Worm (Caenorhabditis elegans): ENCODE measurements around the gene D2023.3.

The D2023.3 gene

ce11 chrV:11782809-11783440, 28.9 kb downstream of the D2023.3 start, which contains the start of gene F55A11.11 (continued):
- TF ChIP-seq Y105C5A.15 (GFP tag; IDR thresholded peaks at IDR 0.05), result peak; percentile 95
- peak; percentile 92 for TF ChIP-seq snpc-1.2 (GFP tag; IDR thresholded peaks at IDR 0.05)
- peak; percentile 14 for TF ChIP-seq jun-1 (tag; optimal IDR thresholded peaks at IDR 0.05)
- peak; percentile 94 for TF ChIP-seq tra-1 (GFP tag; IDR thresholded peaks at IDR 0.05)
- peak; percentile 57 to 80 for TF ChIP-seq hif-1 (tag; optimal IDR thresholded peaks at IDR 0.05)

DNA sequence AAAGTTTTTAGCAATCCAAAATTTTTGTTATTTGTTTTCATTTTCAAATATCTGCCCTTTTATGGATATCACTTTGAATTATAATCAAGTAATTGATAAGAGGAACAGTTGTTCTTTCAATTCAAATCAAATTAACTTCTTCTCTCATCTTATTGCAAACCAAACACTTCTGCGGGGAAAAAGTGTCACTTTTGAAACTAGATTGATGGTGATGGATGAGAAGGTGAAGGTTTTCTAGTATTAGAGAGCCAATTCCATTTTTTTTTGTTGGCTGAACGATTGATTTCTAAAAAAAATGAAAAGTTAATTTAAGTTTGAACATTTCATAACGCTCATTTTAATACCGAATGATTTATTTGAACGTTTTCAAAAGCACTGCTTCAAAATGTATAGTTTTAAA, 32.0 kb downstream of the D2023.3 start:
- no peak for TF ChIP-seq hlh-11 (tag; optimal IDR thresholded peaks at IDR 0.05)
- no peak for TF ChIP-seq dmd-9 (GFP tag; IDR thresholded peaks at IDR 0.05)
- TF ChIP-seq unc-62 (GFP tag; optimal IDR thresholded peaks at IDR 0.05 in 1 of 2), result peak in 1 of 2 experiments; percentile 97
- TF ChIP-seq unc-62 (tag; optimal IDR thresholded peaks at IDR 0.05), result no peak
- TF ChIP-seq ceh-20 (GFP tag; IDR thresholded peaks at IDR 0.05), result 0 out of 2 replicates have a peak, but pooled peaks have one; percentile 57
- TF ChIP-seq lsy-2 (tag; optimal IDR thresholded peaks at IDR 0.05), result peak in 1 of 2 experiments; percentile 19
- peak; percentile 15 for TF ChIP-seq nhr-28 (tag; optimal IDR thresholded peaks at IDR 0.05)

ce11 chrV:11779310-11779709, 32.5 kb downstream of the D2023.3 start:
- TF ChIP-seq nhr-6 (tag; optimal IDR thresholded peaks at IDR 0.05) (no peak), ceh-28 (tag; optimal IDR thresholded peaks at IDR 0.05) (no peak), tra-1 (GFP tag; IDR thresholded peaks at IDR 0.05) (no peak), hlh-30 (tag; optimal IDR thresholded peaks at IDR 0.05; ENCODE audit: insufficient read depth) (peak; percentile 6)

ce11 chrV:11777846-11778245, 34.0 kb downstream of the D2023.3 start:
- TF ChIP-seq Y48G9A.11 (GFP tag; IDR thresholded peaks at IDR 0.05), result no peak
- TF ChIP-seq D1046.2 (GFP tag; IDR thresholded peaks at IDR 0.05), result no peak
- 0 out of 2 replicates have a peak, but pooled peaks have one; percentile 31 for TF ChIP-seq tra-1 (GFP tag; IDR thresholded peaks at IDR 0.05)
- TF ChIP-seq nhr-11 (tag; optimal IDR thresholded peaks at IDR 0.05), result peak; percentile 14
- TF ChIP-seq egl-27 (tag; optimal IDR thresholded peaks at IDR 0.05), result no peak
- TF ChIP-seq mdt-29 (GFP tag; IDR thresholded peaks at IDR 0.05), result no peak
- no peak for TF ChIP-seq nhr-111 (GFP tag; optimal IDR thresholded peaks at IDR 0.05)
- TF ChIP-seq lsy-2 (tag; optimal IDR thresholded peaks at IDR 0.05), result peak in 1 of 2 experiments; percentile 30
- peak; percentile 61 for TF ChIP-seq mxl-3 (GFP tag; optimal IDR thresholded peaks at IDR 0.05)
- TF ChIP-seq pqm-1 (tag; optimal IDR thresholded peaks at IDR 0.05), result peak; percentile 72
- TF ChIP-seq dmd-6 (GFP tag; IDR thresholded peaks at IDR 0.05), result peak; percentile 58
- peak in 1 of 2 experiments; percentile 14 for TF ChIP-seq mdl-1 (tag; optimal IDR thresholded peaks at IDR 0.05)
- TF ChIP-seq daf-16 (GFP tag; optimal IDR thresholded peaks at IDR 0.05), result peak in 1 of 2 experiments; percentile 71
- TF ChIP-seq daf-16 (tag; optimal IDR thresholded peaks at IDR 0.05), result peak; percentile 77
- TF ChIP-seq hlh-30 (tag; optimal IDR thresholded peaks at IDR 0.05; ENCODE audit: insufficient read depth), result peak; percentile 32
- peak; percentile 33 for TF ChIP-seq mes-2 (tag; optimal IDR thresholded peaks at IDR 0.05; ENCODE audit: poor library complexity, severe bottlenecking)
- TF ChIP-seq nhr-10 (tag; optimal IDR thresholded peaks at IDR 0.05), result no peak
- peak; percentile 71 for TF ChIP-seq nhr-28 (tag; optimal IDR thresholded peaks at IDR 0.05)
- peak; percentile 66 for TF ChIP-seq hlh-11 (tag; optimal IDR thresholded peaks at IDR 0.05)
- TF ChIP-seq mep-1 (tag; optimal IDR thresholded peaks at IDR 0.05), result peak; percentile 44
- no peak for TF ChIP-seq snpc-1.2 (GFP tag; IDR thresholded peaks at IDR 0.05)
- peak; percentile 75 for TF ChIP-seq dve-1 (tag; optimal IDR thresholded peaks at IDR 0.05; ENCODE audit: insufficient read depth)

ce11 chrV:11776538-11776937, 35.3 kb downstream of the D2023.3 start, which contains the start of gene F55A11.6:
Gene F55A11.6, plus strand, starts transcription at chrV:11776838.
- TF ChIP-seq egl-27 (tag; optimal IDR thresholded peaks at IDR 0.05), result no peak
- no peak for TF ChIP-seq ztf-11 (tag; optimal IDR thresholded peaks at IDR 0.05)
- no peak for TF ChIP-seq zfp-2 (tag; optimal IDR thresholded peaks at IDR 0.05)
- no peak for TF ChIP-seq nhr-6 (tag; optimal IDR thresholded peaks at IDR 0.05)
- no peak for TF ChIP-seq nhr-76 (tag; optimal IDR thresholded peaks at IDR 0.05)
- TF ChIP-seq dmd-9 (GFP tag; IDR thresholded peaks at IDR 0.05), result no peak
- no peak for TF ChIP-seq mes-2 (tag; optimal IDR thresholded peaks at IDR 0.05; ENCODE audit: poor library complexity, severe bottlenecking)
- no peak for TF ChIP-seq ceh-62 (tag; optimal IDR thresholded peaks at IDR 0.05)
- TF ChIP-seq tra-1 (GFP tag; IDR thresholded peaks at IDR 0.05), result no peak
- TF ChIP-seq cey-2 (tag; optimal IDR thresholded peaks at IDR 0.05; ENCODE audit: borderline replicate concordance, insufficient read depth), result no peak
- TF ChIP-seq R02D3.7 (tag; optimal IDR thresholded peaks at IDR 0.05), result no peak
- no peak for TF ChIP-seq ZK546.5 (tag; optimal IDR thresholded peaks at IDR 0.05)
- TF ChIP-seq spr-1 (tag; optimal IDR thresholded peaks at IDR 0.05), result no peak
- TF ChIP-seq nhr-25 (tag; optimal IDR thresholded peaks at IDR 0.05; ENCODE audit: borderline replicate concordance, insufficient read depth), result no peak
- no peak for TF ChIP-seq mep-1 (tag; optimal IDR thresholded peaks at IDR 0.05)
- no peak for TF ChIP-seq F10B5.3 (tag; optimal IDR thresholded peaks at IDR 0.05)
- no peak for TF ChIP-seq daf-8 (GFP tag; IDR thresholded peaks at IDR 0.05)

All from whole organism, L4 larva.